Fruit fly (Drosophila melanogaster): ENCODE data around the gene SA2.

Gene SA2

dm6 chr3L:1437772-1438171 lies at the start of gene SA2:
SA2 (minus strand) TSS chr3L:1437872.
- TF ChIP-seq Dad (GFP tag; optimal IDR thresholded peaks at IDR 0.05): no peak
- no peak for TF ChIP-seq dmrt99B (tag; optimal IDR thresholded peaks at IDR 0.05)
- TF ChIP-seq ind (GFP tag; optimal IDR thresholded peaks at IDR 0.05): no peak
- TF ChIP-seq Dip3 (GFP tag; optimal IDR thresholded peaks at IDR 0.05): no peak
- no peak for TF ChIP-seq Fer2 (tag; optimal IDR thresholded peaks at IDR 0.05)

- TF ChIP-seq CG16779 (GFP tag; IDR thresholded peaks at IDR 0.05): no peak
- TF ChIP-seq D19A (tag; optimal IDR thresholded peaks at IDR 0.05): peak; percentile 27
- TF ChIP-seq Ets65A (GFP tag): peak; percentile 28
- no peak for TF ChIP-seq Gsc (GFP tag; IDR thresholded peaks at IDR 0.05)
- no peak for TF ChIP-seq CG8290 (GFP tag; optimal IDR thresholded peaks at IDR 0.05)
- TF ChIP-seq CG8290 (tag; optimal IDR thresholded peaks at IDR 0.05): no peak
These were observed 47.1 kb upstream of the SA2 start for dm6 chr3L:1484747-1485146.

- TF ChIP-seq CG4820 (GFP tag; optimal IDR thresholded peaks at IDR 0.05): peak; percentile 61
- TF ChIP-seq pum (GFP tag; optimal IDR thresholded peaks at IDR 0.05): peak; percentile 69
- peak; percentile 67 for TF ChIP-seq yki (optimal IDR thresholded peaks at IDR 0.05)
- TF ChIP-seq D19A (tag; optimal IDR thresholded peaks at IDR 0.05): peak; percentile 19
- TF ChIP-seq CG17568 (GFP tag; optimal IDR thresholded peaks at IDR 0.05): peak; percentile 23
- TF ChIP-seq Camta (GFP tag; optimal IDR thresholded peaks at IDR 0.05): peak; percentile 13
- TF ChIP-seq cwo (GFP tag; optimal IDR thresholded peaks at IDR 0.05): no peak
- 0 out of 2 replicates have a peak, but pooled peaks have one; percentile 30 for TF ChIP-seq Oaz (GFP tag; IDR thresholded peaks at IDR 0.05)
- TF ChIP-seq CG32767 (GFP tag; IDR thresholded peaks at IDR 0.05): 0 out of 2 replicates have a peak, but pooled peaks have one; percentile 45
- no peak for TF ChIP-seq Ets97D (GFP tag; optimal IDR thresholded peaks at IDR 0.05)
- TF ChIP-seq pnt (GFP tag; optimal IDR thresholded peaks at IDR 0.05): peak; percentile 56
- peak; percentile 24 for TF ChIP-seq HLH54F (GFP tag; optimal IDR thresholded peaks at IDR 0.05)
- peak; percentile 27 for TF ChIP-seq Sox102F (GFP tag; optimal IDR thresholded peaks at IDR 0.05)
- no peak for TF ChIP-seq pfk (GFP tag; optimal IDR thresholded peaks at IDR 0.05)
- peak; percentile 3 for TF ChIP-seq HmgZ (tag; optimal IDR thresholded peaks at IDR 0.05)
- TF ChIP-seq Antp (GFP tag; optimal IDR thresholded peaks at IDR 0.05): peak; percentile 21
- TF ChIP-seq CG11504 (tag; optimal IDR thresholded peaks at IDR 0.05): peak; percentile 51
- TF ChIP-seq h (optimal IDR thresholded peaks at IDR 0.05): no peak
- peak; percentile 40; the same call in 2 of the 4 replicates for TF ChIP-seq Gug (GFP tag; IDR thresholded peaks at IDR 0.05)
- no peak for TF ChIP-seq CG31224 (GFP tag; IDR thresholded peaks at IDR 0.05)
- no peak for TF ChIP-seq Dbx (GFP tag; IDR thresholded peaks at IDR 0.05)
- TF ChIP-seq esg (GFP tag; conservative IDR thresholded peaks at IDR 0.05): peak; percentile 39; the same call in 1 of the 2 replicates
- no peak for TF ChIP-seq nom (GFP tag; optimal IDR thresholded peaks at IDR 0.05)
- peak; percentile 44 for TF ChIP-seq CG10267 (tag; optimal IDR thresholded peaks at IDR 0.05)
- TF ChIP-seq Sox100B (GFP tag; optimal IDR thresholded peaks at IDR 0.05): no peak
- TF ChIP-seq prd (optimal IDR thresholded peaks at IDR 0.05): no peak
- peak; percentile 98 for TF ChIP-seq prd (GFP tag; IDR thresholded peaks at IDR 0.05)
- peak; percentile 76; the same call in 1 of the 2 replicates for TF ChIP-seq ap (GFP tag; IDR thresholded peaks at IDR 0.05)
- peak; percentile 28; the same call in 1 of the 2 replicates for TF ChIP-seq al (GFP tag; IDR thresholded peaks at IDR 0.05)
- peak; percentile 98 for TF ChIP-seq zen (tag; optimal IDR thresholded peaks at IDR 0.05)
- peak; percentile 17 for TF ChIP-seq CG3065 (GFP tag; optimal IDR thresholded peaks at IDR 0.05)
- peak; percentile 53 for TF ChIP-seq tup (GFP tag; optimal IDR thresholded peaks at IDR 0.05)
- TF ChIP-seq CG9609 (GFP tag; optimal IDR thresholded peaks at IDR 0.05): peak; percentile 65
- TF ChIP-seq Fer2 (tag; optimal IDR thresholded peaks at IDR 0.05): no peak
- TF ChIP-seq Pdp1 (GFP tag; optimal IDR thresholded peaks at IDR 0.05): peak in 1 of 2 experiments; percentile 67
- no peak for TF ChIP-seq Sry-δ (GFP tag; optimal IDR thresholded peaks at IDR 0.05)
- peak; percentile 28 for TF ChIP-seq CG2875 (GFP tag; optimal IDR thresholded peaks at IDR 0.05)
- TF ChIP-seq CG4360 (GFP tag; IDR thresholded peaks at IDR 0.05): peak; percentile 63
- TF ChIP-seq CG13424 (tag; optimal IDR thresholded peaks at IDR 0.05): peak; percentile 38
These were observed 41.5 kb upstream of the SA2 start for dm6 chr3L:1478998-1479680.
